Fruit fly (Drosophila melanogaster) whole organism, embryonic: Measurements from ENCODE around the gene ebd1.

Source experiments
- Ada2b ChIP-seq: fragments of 200-800 bp; sonication (Bioruptor generic); IDR thresholded peaks from 2 replicates; pipeline ENCODE4 v1.3.6; 2022; ENCODE audit warnings: missing biosample characterization, missing genetic modification characterization
- B-H1 ChIP-seq: fragments of 200-800 bp; sonication (Bioruptor generic); IDR thresholded peaks from 3 replicates; pipeline ENCODE4 v1.3.6; 2022; ENCODE audit warnings: missing biosample characterization, missing genetic modification characterization
- Bdp1 ChIP-seq: fragments of 200-800 bp; sonication (Bioruptor generic); optimal IDR thresholded peaks from 3 replicates; lab custom pipeline; 2016; ENCODE audit warnings: missing biosample characterization, missing genetic modification characterization
- CG12769 ChIP-seq: fragments of 200-800 bp; sonication (Bioruptor generic); optimal IDR thresholded peaks from 2 replicates; lab custom pipeline; 2019; ENCODE audit warnings: missing biosample characterization, mild to moderate bottlenecking, missing genetic modification characterization, moderate library complexity
- CG14710 ChIP-seq: fragments of 200-800 bp; sonication (Bioruptor generic); optimal IDR thresholded peaks from 3 replicates; lab custom pipeline; 2019; ENCODE audit warnings: missing biosample characterization, mild to moderate bottlenecking, missing genetic modification characterization, moderate library complexity
- CG17385 ChIP-seq: fragments of 200-800 bp; sonication (Bioruptor generic); optimal IDR thresholded peaks from 3 replicates; lab custom pipeline; 2018; ENCODE audit warnings: missing biosample characterization, mild to moderate bottlenecking, missing genetic modification characterization
- CG17612 ChIP-seq: fragments of 200-800 bp; sonication (Bioruptor generic); IDR thresholded peaks from 2 replicates; pipeline ENCODE4 v1.3.6; 2022; ENCODE audit warnings: missing biosample characterization, missing genetic modification characterization
- CG2875 ChIP-seq: fragments of 200-800 bp; sonication (Bioruptor generic); optimal IDR thresholded peaks from 2 replicates; lab custom pipeline; 2017; ENCODE audit warnings: missing biosample characterization, mild to moderate bottlenecking, missing genetic modification characterization, missing genetic modification reagents
- CG30431 ChIP-seq: fragments of 200-800 bp; sonication (Bioruptor generic); optimal IDR thresholded peaks from 2 replicates; lab custom pipeline; 2017; ENCODE audit warnings: missing biosample characterization, missing genetic modification characterization
- CG32532 ChIP-seq: fragments of 200-800 bp; sonication (Bioruptor generic); IDR thresholded peaks from 2 replicates; pipeline ENCODE4 v1.3.6; 2022; ENCODE audit warnings: missing biosample characterization, missing genetic modification characterization
- CG32772 ChIP-seq: fragments of 200-800 bp; sonication (Bioruptor generic); IDR thresholded peaks from 2 replicates; pipeline ENCODE4 v1.3.6; 2022; ENCODE audit warnings: missing biosample characterization, missing genetic modification characterization
- CG6654 ChIP-seq: fragments of 200-800 bp; sonication (Bioruptor generic); optimal IDR thresholded peaks from 2 replicates; lab custom pipeline; 2017; ENCODE audit warnings: missing biosample characterization, mild to moderate bottlenecking, missing genetic modification characterization
- CG7556 ChIP-seq: fragments of 200-800 bp; sonication (Bioruptor generic); optimal IDR thresholded peaks from 2 replicates; lab custom pipeline; 2017; ENCODE audit warnings: missing biosample characterization, mild to moderate bottlenecking, missing genetic modification characterization
- CG7928 ChIP-seq: fragments of 200-800 bp; sonication (Bioruptor generic); optimal IDR thresholded peaks from 2 replicates; lab custom pipeline; 2017; ENCODE audit warnings: missing biosample characterization, mild to moderate bottlenecking, missing genetic modification characterization
- CG8290 ChIP-seq, 3 experiments: fragments of 200-800 bp; sonication (Bioruptor generic); optimal IDR thresholded peaks; 2 replicates each; lab custom pipeline; 2016 to 2019; ENCODE audit warnings: missing biosample characterization in 3 of 3, missing genetic modification characterization in 3 of 3, mild to moderate bottlenecking in 2 of 3, moderate library complexity in 1 of 3
- CG8359 ChIP-seq: fragments of 200-800 bp; sonication (Bioruptor generic); optimal IDR thresholded peaks from 2 replicates; lab custom pipeline; 2017; ENCODE audit warnings: missing biosample characterization, mild to moderate bottlenecking, missing genetic modification characterization, borderline replicate concordance
- CG9609 ChIP-seq: fragments of 200-800 bp; sonication (Bioruptor generic); optimal IDR thresholded peaks from 3 replicates; lab custom pipeline; 2016; ENCODE audit warnings: missing biosample characterization, missing genetic modification characterization
- Deaf1 ChIP-seq: fragments of 200-800 bp; optimal IDR thresholded peaks from 3 replicates; lab custom pipeline; 2019; ENCODE audit warnings: missing biosample characterization, mild to moderate bottlenecking, missing genetic modification characterization, moderate library complexity
- Dll ChIP-seq: fragments of 200-800 bp; sonication (Bioruptor generic); IDR thresholded peaks from 4 replicates; pipeline ENCODE4 v1.3.6; 2022; ENCODE audit warnings: missing biosample characterization, missing genetic modification characterization; ENCODE audit not compliant: partially characterized antibody
- Drgx ChIP-seq: fragments of 200-800 bp; sonication (Bioruptor generic); IDR thresholded peaks from 2 replicates; pipeline ENCODE4 v1.3.6; 2022; ENCODE audit warnings: missing biosample characterization, missing genetic modification characterization
- GATAe ChIP-seq: fragments of 200-800 bp; sonication (Bioruptor generic); conservative IDR thresholded peaks from 2 replicates; pipeline ENCODE4 v1.3.6; 2022; ENCODE audit warnings: missing biosample characterization, missing genetic modification characterization
- MBD-R2 ChIP-seq: fragments of 200-800 bp; sonication (Bioruptor generic); IDR thresholded peaks from 2 replicates; pipeline ENCODE4 v1.3.6; 2022; ENCODE audit warnings: missing biosample characterization, missing genetic modification characterization
- Poxn ChIP-seq: fragments of 200-800 bp; sonication (Bioruptor generic); IDR thresholded peaks from 2 replicates; pipeline ENCODE4 v1.3.6; 2022; ENCODE audit warnings: missing biosample characterization, missing genetic modification characterization
- Ravus ChIP-seq: fragments of 200-800 bp; sonication (Bioruptor generic); IDR thresholded peaks from 2 replicates; pipeline ENCODE4 v1.3.6; 2022; ENCODE audit warnings: missing biosample characterization, missing genetic modification characterization
- Six4 ChIP-seq: fragments of 200-800 bp; sonication (Bioruptor generic); optimal IDR thresholded peaks from 2 replicates; lab custom pipeline; 2016; ENCODE audit warnings: missing biosample characterization, missing genetic modification characterization
- Sox100B ChIP-seq: fragments of 200-800 bp; sonication (Bioruptor generic); optimal IDR thresholded peaks from 3 replicates; lab custom pipeline; 2018; ENCODE audit warnings: missing biosample characterization, mild to moderate bottlenecking, missing genetic modification characterization
- Sox102F ChIP-seq: fragments of 200-800 bp; sonication (Bioruptor generic); optimal IDR thresholded peaks from 2 replicates; lab custom pipeline; 2018; ENCODE audit warnings: missing biosample characterization, mild to moderate bottlenecking, missing genetic modification characterization, moderate library complexity
- Sry-β ChIP-seq: fragments of 200-800 bp; sonication (Bioruptor generic); optimal IDR thresholded peaks from 2 replicates; lab custom pipeline; 2018; ENCODE audit warnings: missing biosample characterization, mild to moderate bottlenecking, missing genetic modification characterization, moderate library complexity
- chinmo ChIP-seq: fragments of 200-800 bp; sonication (Bioruptor generic); IDR thresholded peaks from 4 replicates; pipeline ENCODE4 v1.3.6; 2022; ENCODE audit warnings: missing biosample characterization, missing genetic modification characterization; ENCODE audit not compliant: partially characterized antibody
- disco-r ChIP-seq: fragments of 200-800 bp; sonication (Bioruptor generic); optimal IDR thresholded peaks from 2 replicates; lab custom pipeline; 2016; ENCODE audit warnings: missing biosample characterization, missing genetic modification characterization
- dpn ChIP-seq, 2 experiments: fragments of 200-800 bp; sonication (Bioruptor generic); optimal IDR thresholded peaks; 3 replicates each; lab custom pipeline; 2016; ENCODE audit warnings: missing biosample characterization in 2 of 2, missing genetic modification characterization in 2 of 2
- exex ChIP-seq: fragments of 200-800 bp; sonication (Bioruptor generic); optimal IDR thresholded peaks from 4 replicates; lab custom pipeline; 2018; ENCODE audit warnings: missing biosample characterization, mild to moderate bottlenecking, missing genetic modification characterization, moderate library complexity
- fd3F ChIP-seq: fragments of 200-800 bp; sonication (Bioruptor generic); optimal IDR thresholded peaks from 2 replicates; lab custom pipeline; 2018; ENCODE audit warnings: missing biosample characterization, mild to moderate bottlenecking, missing genetic modification characterization, moderate library complexity
- gem ChIP-seq: fragments of 200-800 bp; sonication (Bioruptor generic); optimal IDR thresholded peaks from 2 replicates; lab custom pipeline; 2019; ENCODE audit warnings: missing biosample characterization, mild to moderate bottlenecking, missing genetic modification characterization, moderate library complexity
- grn ChIP-seq: fragments of 200-800 bp; sonication (Bioruptor generic); optimal IDR thresholded peaks from 3 replicates; lab custom pipeline; 2017; ENCODE audit warnings: missing biosample characterization, missing genetic modification characterization
- hkb ChIP-seq, 2 experiments: fragments of 200-800 bp in 1 of 2; fragments of >200 bp in 1 of 2; sonication (Bioruptor generic) in 1 of 2; IDR thresholded peaks in 1 of 2; optimal IDR thresholded peaks in 1 of 2; 2 replicates each; pipeline versions ENCODE4 v1.3.6 to Lab custom; 2017 to 2022; ENCODE audit warnings: missing biosample characterization in 1 of 2, missing genetic modification characterization in 1 of 2
- jigr1 ChIP-seq: fragments of 200-800 bp; sonication (Bioruptor generic); IDR thresholded peaks from 3 replicates; pipeline ENCODE4 v1.3.6; 2022; ENCODE audit warnings: missing biosample characterization, missing genetic modification characterization
- mirr ChIP-seq: fragments of 200-800 bp; sonication (Bioruptor generic); optimal IDR thresholded peaks from 3 replicates; lab custom pipeline; 2018; ENCODE audit warnings: missing biosample characterization, mild to moderate bottlenecking, missing genetic modification characterization
- pan ChIP-seq, 4 experiments: fragments of >200 bp in 3 of 4; fragments of 200-800 bp in 1 of 4; sonication (Bioruptor generic) in 1 of 4; optimal IDR thresholded peaks in 3 of 4; IDR thresholded peaks in 1 of 4; 2 replicates each; pipeline versions ENCODE4 v1.3.6 to Lab custom; 2017 to 2022; ENCODE audit warnings: missing biosample characterization in 2 of 4, missing genetic modification characterization in 2 of 4, mixed read lengths in 1 of 4
- pfk ChIP-seq: fragments of 200-800 bp; sonication (Bioruptor generic); optimal IDR thresholded peaks from 2 replicates; lab custom pipeline; 2018; ENCODE audit warnings: missing biosample characterization, mild to moderate bottlenecking, missing genetic modification characterization, moderate library complexity
- pzg ChIP-seq: fragments of 200-800 bp; sonication (Bioruptor generic); optimal IDR thresholded peaks from 3 replicates; lab custom pipeline; 2018; ENCODE audit warnings: missing biosample characterization, mild to moderate bottlenecking, missing genetic modification characterization, moderate library complexity
- rib ChIP-seq: fragments of 200-800 bp; sonication (Bioruptor generic); IDR thresholded peaks from 2 replicates; pipeline ENCODE4 v1.3.6; 2022; ENCODE audit warnings: missing biosample characterization, missing genetic modification characterization
- sens ChIP-seq: fragments of 200-800 bp; sonication (Bioruptor generic); peaks from one replicate; lab custom pipeline; 2016; ENCODE audit warnings: missing biosample characterization, missing genetic modification characterization
- sens-2 ChIP-seq: fragments of 200-800 bp; sonication (Bioruptor generic); IDR thresholded peaks from 2 replicates; pipeline ENCODE4 v1.3.6; 2022; ENCODE audit warnings: missing biosample characterization, missing genetic modification characterization
- unpg ChIP-seq: fragments of 200-800 bp; sonication (Bioruptor generic); optimal IDR thresholded peaks from 3 replicates; lab custom pipeline; 2018; ENCODE audit warnings: missing biosample characterization, mild to moderate bottlenecking, missing genetic modification characterization, moderate library complexity
- zf30C ChIP-seq: fragments of 200-800 bp; sonication (Bioruptor generic); optimal IDR thresholded peaks from 3 replicates; lab custom pipeline; 2018; ENCODE audit warnings: missing biosample characterization, mild to moderate bottlenecking, missing genetic modification characterization

Gene ebd1

DNA sequence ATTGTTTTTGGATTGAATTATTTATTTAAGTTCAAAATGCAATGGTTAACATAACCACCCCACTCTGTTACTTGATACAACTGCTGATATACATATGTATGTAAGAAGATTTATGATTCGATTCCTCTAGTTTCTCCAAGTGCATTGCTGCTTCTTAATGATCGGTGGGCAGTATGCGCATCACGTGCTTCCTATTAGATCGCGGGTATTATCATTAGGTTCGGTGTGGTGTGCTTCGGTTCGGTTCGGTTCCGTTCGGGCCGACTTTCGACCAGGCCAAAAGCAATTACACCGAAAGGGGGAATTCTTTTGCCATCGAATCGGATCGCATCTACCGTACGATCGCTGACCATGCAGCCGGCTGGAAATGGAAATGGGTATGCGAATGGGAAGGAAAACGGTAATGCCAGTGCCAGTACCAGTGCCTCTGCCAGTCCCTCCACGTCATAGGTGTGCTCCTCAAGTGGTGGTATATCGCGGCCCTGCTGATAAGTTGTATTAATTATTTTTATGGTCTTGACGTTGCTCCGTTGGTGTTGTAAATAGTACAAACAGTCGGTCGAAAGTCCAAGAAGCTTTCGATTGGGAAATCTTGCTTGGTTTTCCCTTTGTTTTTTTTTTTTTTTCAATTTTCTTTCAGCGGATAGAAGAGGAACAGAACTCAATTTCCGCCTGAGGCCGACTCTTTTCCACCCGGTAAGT lies 47.9 kb downstream of the ebd1 start (continued):
- TF ChIP-seq CG8359 (GFP tag; lab: Kevin White, UChicago) (no peak), Sox102F (GFP tag; lab: Kevin White, UChicago) (peak; percentile 11), Deaf1 (tag; lab: Kevin White, UChicago) (peak; percentile 93), GATAe (GFP tag; lab: Robert Waterston, UW) (no peak), grn (GFP tag; lab: Kevin White, UChicago) (peak; percentile 6), gem (peak; percentile 3), jigr1 (GFP tag; lab: Robert Waterston, UW) (0 out of 3 replicates have a peak, but pooled peaks have one; percentile 5), chinmo (GFP tag; lab: Robert Waterston, UW) (0 out of 4 replicates have a peak, but pooled peaks have one; percentile 49), disco-r (GFP tag; lab: Kevin White, UChicago) (no peak), CG17385 (peak; percentile 28), sens (GFP tag; lab: Kevin White, UChicago) (peak; percentile 39), mirr (GFP tag; lab: Kevin White, UChicago) (peak; percentile 57), zf30C (GFP tag; lab: Kevin White, UChicago) (peak; percentile 57), pfk (GFP tag; lab: Kevin White, UChicago) (no peak), pan (optimal IDR thresholded peaks at IDR 0.05; lab: Kevin White, UChicago) (no peak), pan (GFP tag; optimal IDR thresholded peaks at IDR 0.05 in 1 of 2, IDR thresholded peaks at IDR 0.05 in 1 of 2) (peak in 1 of 2 experiments; percentile 20), CG12769 (tag; lab: Kevin White, UChicago) (peak; percentile 28), exex (tag; lab: Kevin White, UChicago) (peak; percentile 72), CG8290 (GFP tag; optimal IDR thresholded peaks at IDR 0.05; lab: Kevin White, UChicago) (no peak), CG8290 (tag; optimal IDR thresholded peaks at IDR 0.05; lab: Kevin White, UChicago) (peak in 1 of 2 experiments; percentile 46), rib (GFP tag; lab: Robert Waterston, UW) (peak; percentile 19; the same call in 1 of the 2 replicates), Drgx (GFP tag; lab: Robert Waterston, UW) (0 out of 2 replicates have a peak, but pooled peaks have one; percentile 16), Sry-β (no peak), CG7928 (GFP tag; lab: Kevin White, UChicago) (no peak)

DNA sequence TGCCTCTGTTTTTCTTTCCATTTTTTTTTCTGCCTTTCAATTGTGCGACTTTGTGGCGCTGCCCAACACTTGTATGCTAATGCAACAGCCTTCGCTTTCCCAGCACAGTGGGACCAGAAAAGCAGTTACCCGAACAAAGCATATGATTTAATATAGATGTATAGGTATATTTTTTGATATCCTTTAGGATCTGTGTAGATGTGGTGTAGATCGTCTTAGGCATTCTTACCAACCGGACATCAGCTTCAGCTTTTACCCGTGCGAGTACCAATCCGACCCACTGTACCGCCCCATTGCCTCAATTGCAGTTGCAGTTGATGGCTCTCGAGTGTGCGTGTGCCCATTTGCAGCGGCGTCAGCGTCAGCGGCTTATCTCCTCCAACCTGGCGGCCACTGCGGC lies 48.9 kb downstream of the ebd1 start:
- TF ChIP-seq Poxn (0 out of 2 replicates have a peak, but pooled peaks have one; percentile 26), sens (GFP tag; lab: Kevin White, UChicago) (peak; percentile 92), CG6654 (peak; percentile 24), CG17612 (GFP tag; lab: Robert Waterston, UW) (peak; percentile 26; the same call in 1 of the 2 replicates), fd3F (GFP tag; lab: Kevin White, UChicago) (no peak), CG14710 (tag; lab: Kevin White, UChicago) (peak; percentile 60), Ravus (peak; percentile 26), Dll (GFP tag; lab: Robert Waterston, UW) (no peak), B-H1 (GFP tag; lab: Robert Waterston, UW) (peak; percentile 33; the same call in 2 of the 3 replicates), CG2875 (GFP tag; lab: Kevin White, UChicago) (peak; percentile 71), Sox100B (peak; percentile 44), CG30431 (GFP tag; lab: Kevin White, UChicago) (peak; percentile 59), CG7556 (peak; percentile 27), sens-2 (GFP tag; lab: Robert Waterston, UW) (0 out of 2 replicates have a peak, but pooled peaks have one; percentile 51), CG32532 (GFP tag; lab: Robert Waterston, UW) (peak; percentile 33; the same call in 1 of the 2 replicates), Six4 (GFP tag; lab: Kevin White, UChicago) (peak; percentile 48), MBD-R2 (no peak), hkb (optimal IDR thresholded peaks at IDR 0.05; lab: Kevin White, UChicago) (no peak), hkb (GFP tag; IDR thresholded peaks at IDR 0.05; lab: Robert Waterston, UW) (peak; percentile 68), CG32772 (peak; percentile 74), Ada2b (GFP tag; lab: Robert Waterston, UW) (peak; percentile 69), dpn (GFP tag; optimal IDR thresholded peaks at IDR 0.05; lab: Kevin White, UChicago) (peak; percentile 46 to 70), CG9609 (GFP tag; lab: Kevin White, UChicago) (peak; percentile 27), pzg (GFP tag; lab: Kevin White, UChicago) (no peak), unpg (GFP tag; lab: Kevin White, UChicago) (peak; percentile 75), Bdp1 (GFP tag; lab: Kevin White, UChicago) (peak; percentile 20)
